Fruit fly (Drosophila melanogaster) ovary, adult (tissue): ENCODE measurements around the gene sky.

ENCODE experiments used
- CG17801 ChIP-seq: fragments of 200-800 bp; optimal IDR thresholded peaks from 2 replicates; lab custom pipeline; 2019; ENCODE audit warnings: missing biosample characterization, mild to moderate bottlenecking, missing genetic modification characterization, moderate library complexity; ENCODE audit not compliant: partially characterized antibody

Gene sky

dm6 chr2L:20918733-20919132 is at the start of gene sky, which contains the start of gene CG43739:
Gene sky (minus strand): TSS chr2L:20918931.
Gene CG43739 (minus strand): TSS chr2L:20918931.
- no peak for TF ChIP-seq CG17801 (GFP tag; lab: Kevin White, UChicago)

- no peak for TF ChIP-seq CG17801 (GFP tag; lab: Kevin White, UChicago)
Observed at dm6 chr2L:20965001-20965400, 46.3 kb upstream of the sky start.

- TF ChIP-seq CG17801 (GFP tag; lab: Kevin White, UChicago), result no peak
Observed at dm6 chr2L:20960019-20960525, 41.3 kb upstream of the sky start.

dm6 chr2L:20957968-20958367 is 39.2 kb upstream of the sky start:
- TF ChIP-seq CG17801 (GFP tag; lab: Kevin White, UChicago), result no peak

- TF ChIP-seq CG17801 (GFP tag; lab: Kevin White, UChicago), result no peak
Observed at dm6 chr2L:20957266-20957665, 38.5 kb upstream of the sky start.

dm6 chr2L:20956836-20957235 is 38.1 kb upstream of the sky start:
- TF ChIP-seq CG17801 (GFP tag; lab: Kevin White, UChicago), result no peak

dm6 chr2L:20951320-20951719 is 32.6 kb upstream of the sky start:
- no peak for TF ChIP-seq CG17801 (GFP tag; lab: Kevin White, UChicago)

dm6 chr2L:20950421-20951108 is 31.8 kb upstream of the sky start:
- no peak for TF ChIP-seq CG17801 (GFP tag; lab: Kevin White, UChicago)

dm6 chr2L:20948625-20949024 is 29.9 kb upstream of the sky start:
- no peak for TF ChIP-seq CG17801 (GFP tag; lab: Kevin White, UChicago)

dm6 chr2L:20944886-20945558 is 26.3 kb upstream of the sky start:
- TF ChIP-seq CG17801 (GFP tag; lab: Kevin White, UChicago), result no peak

- TF ChIP-seq CG17801 (GFP tag; lab: Kevin White, UChicago), result no peak
Observed at dm6 chr2L:20944342-20944741, 25.6 kb upstream of the sky start.

- TF ChIP-seq CG17801 (GFP tag; lab: Kevin White, UChicago), result no peak
Observed at dm6 chr2L:20943148-20943547, 24.4 kb upstream of the sky start.

dm6 chr2L:20942206-20942863 is 23.6 kb upstream of the sky start:
- no peak for TF ChIP-seq CG17801 (GFP tag; lab: Kevin White, UChicago)

dm6 chr2L:20940738-20941137 is 22.0 kb upstream of the sky start:
- no peak for TF ChIP-seq CG17801 (GFP tag; lab: Kevin White, UChicago)

- TF ChIP-seq CG17801 (GFP tag; lab: Kevin White, UChicago), result no peak
Observed at dm6 chr2L:20939632-20940031, 20.9 kb upstream of the sky start.
